Fruit fly (Drosophila melanogaster) whole organism, embryonic: ENCODE data around the gene CG43931.
A peak's percentile ranks its signal among the peaks of the same experiment; 100 is the strongest.

Experiments
- CG10979 ChIP-seq: fragments of 200-800 bp; sonication (Bioruptor generic); optimal IDR thresholded peaks from 2 replicates; lab custom pipeline; 2018; ENCODE audit warnings: missing biosample characterization, mild to moderate bottlenecking, missing genetic modification characterization, moderate library complexity
- CG13123 ChIP-seq: fragments of 200-800 bp; sonication (Bioruptor generic); optimal IDR thresholded peaks from 2 replicates; lab custom pipeline; 2016; ENCODE audit warnings: missing biosample characterization, missing genetic modification characterization
- CG15601 ChIP-seq: fragments of 200-800 bp; sonication (Bioruptor generic); optimal IDR thresholded peaks from 3 replicates; lab custom pipeline; 2019; ENCODE audit warnings: missing biosample characterization, mild to moderate bottlenecking, missing genetic modification characterization, moderate library complexity
- CG30020 ChIP-seq: fragments of 200-800 bp; optimal IDR thresholded peaks from 2 replicates; lab custom pipeline; 2019; ENCODE audit warnings: missing biosample characterization, mild to moderate bottlenecking, missing genetic modification characterization, moderate library complexity
- Lim3 ChIP-seq: fragments of 200-800 bp; sonication (Bioruptor generic); IDR thresholded peaks from 2 replicates; pipeline ENCODE4 v1.3.6; 2022; ENCODE audit warnings: missing biosample characterization, missing genetic modification characterization
- Oaz ChIP-seq: fragments of 200-800 bp; sonication (Bioruptor generic); IDR thresholded peaks from 2 replicates; pipeline ENCODE4 v1.3.6; 2022; ENCODE audit warnings: missing biosample characterization, missing genetic modification characterization
- PHDP ChIP-seq: fragments of 200-800 bp; sonication (Bioruptor generic); optimal IDR thresholded peaks from 3 replicates; lab custom pipeline; 2018; ENCODE audit warnings: missing biosample characterization, mild to moderate bottlenecking, missing genetic modification characterization, moderate library complexity
- ase ChIP-seq: fragments of 200-800 bp; sonication (Bioruptor generic); IDR thresholded peaks from 3 replicates; pipeline ENCODE4 v1.3.6; 2022; ENCODE audit warnings: missing biosample characterization, missing genetic modification characterization
- cato ChIP-seq: fragments of 200-800 bp; sonication (Bioruptor generic); optimal IDR thresholded peaks from 2 replicates; lab custom pipeline; 2016; ENCODE audit warnings: missing biosample characterization, missing genetic modification characterization, borderline replicate concordance
- dati ChIP-seq: fragments of 200-800 bp; sonication (Bioruptor generic); IDR thresholded peaks from 2 replicates; pipeline ENCODE4 v1.3.6; 2022; ENCODE audit warnings: missing biosample characterization, missing genetic modification characterization
- fu2 ChIP-seq: fragments of 200-800 bp; sonication (Bioruptor generic); optimal IDR thresholded peaks from 2 replicates; lab custom pipeline; 2016; ENCODE audit warnings: missing biosample characterization, missing genetic modification characterization
- lola ChIP-seq, 3 experiments: fragments of >200 bp in 2 of 3; fragments of 200-800 bp in 1 of 3; sonication (Bioruptor generic) in 1 of 3; optimal IDR thresholded peaks; 2 replicates each; lab custom pipeline; 2017 to 2019; ENCODE audit warnings: missing biosample characterization in 3 of 3, missing genetic modification characterization in 3 of 3, mild to moderate bottlenecking in 1 of 3, moderate library complexity in 1 of 3
- pan ChIP-seq, 4 experiments: fragments of >200 bp in 3 of 4; fragments of 200-800 bp in 1 of 4; sonication (Bioruptor generic) in 1 of 4; optimal IDR thresholded peaks in 3 of 4; IDR thresholded peaks in 1 of 4; 2 replicates each; pipeline versions ENCODE4 v1.3.6 to Lab custom; 2017 to 2022; ENCODE audit warnings: missing biosample characterization in 2 of 4, missing genetic modification characterization in 2 of 4, mixed read lengths in 1 of 4
- toy ChIP-seq: fragments of 200-800 bp; sonication (Bioruptor generic); IDR thresholded peaks from 2 replicates; pipeline ENCODE4 v1.3.6; 2022; ENCODE audit warnings: missing biosample characterization, missing genetic modification characterization

DNA sequence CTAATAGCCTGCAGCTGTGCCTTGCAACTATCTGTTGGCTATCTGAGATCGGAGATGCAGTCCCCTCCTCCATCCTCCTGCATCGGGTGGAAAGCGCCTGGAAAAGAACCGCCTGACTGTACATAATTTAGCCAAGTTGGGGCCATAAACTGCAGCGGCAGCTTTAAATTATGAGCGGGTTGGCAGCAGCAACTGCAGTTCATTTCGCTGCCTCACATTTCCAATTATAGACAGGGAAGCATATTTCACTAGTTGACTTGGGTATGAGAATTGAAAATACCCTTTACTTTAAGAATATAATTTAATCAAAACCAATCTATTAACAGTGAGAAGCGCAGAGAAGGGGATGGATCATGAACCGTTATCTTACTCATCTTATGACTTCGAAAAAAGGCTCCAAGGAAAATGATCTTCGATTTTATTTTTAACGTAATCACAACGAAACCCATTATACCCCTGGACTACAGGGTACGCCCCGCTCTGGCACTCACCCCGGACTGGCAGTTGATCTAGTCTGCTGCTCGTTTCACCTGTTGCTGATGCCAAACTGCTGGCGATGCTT lies 25.8 kb downstream of the CG43931 start:
- TF ChIP-seq cato (peak; percentile 14), lola (GFP tag; optimal IDR thresholded peaks at IDR 0.05; lab: Kevin White, UChicago) (peak in 1 of 3 experiments; percentile 75), CG13123 (no peak), CG10979 (tag; lab: Kevin White, UChicago) (peak; percentile 73), fu2 (GFP tag; lab: Kevin White, UChicago) (no peak), dati (GFP tag; lab: Robert Waterston, UW) (no peak), PHDP (tag; lab: Kevin White, UChicago) (peak; percentile 32), toy (no peak), ase (GFP tag; lab: Robert Waterston, UW) (no peak), Lim3 (no peak), CG30020 (tag; lab: Kevin White, UChicago) (no peak), pan (optimal IDR thresholded peaks at IDR 0.05; lab: Kevin White, UChicago) (peak in 1 of 2 experiments; percentile 34), pan (GFP tag; optimal IDR thresholded peaks at IDR 0.05 in 1 of 2, IDR thresholded peaks at IDR 0.05 in 1 of 2) (peak in 1 of 2 experiments; percentile 53), CG15601 (peak; percentile 43), Oaz (no peak)
